Worm (Caenorhabditis elegans): ENCODE measurements around the gene F25E5.16.

F25E5.16 gene

DNA sequence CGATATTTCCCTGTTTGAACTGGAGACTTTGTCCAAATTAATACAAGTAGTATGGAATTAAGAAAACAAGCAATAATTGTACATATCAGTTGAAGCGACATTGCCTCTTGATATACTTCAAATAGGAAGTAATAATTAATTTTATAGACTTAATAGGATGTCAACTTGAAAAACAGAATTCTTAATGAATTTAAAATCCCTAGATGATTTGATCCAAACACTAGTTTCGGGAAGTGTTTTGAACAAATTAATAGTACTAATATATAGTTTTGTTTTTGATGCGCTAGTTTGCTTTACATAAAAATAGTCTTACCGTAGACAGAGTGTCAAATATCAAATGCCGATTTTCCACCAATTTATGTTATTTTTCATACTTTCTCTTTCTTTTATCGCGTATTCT lies 40.3 kb downstream of the F25E5.16 start, which contains the start of gene str-190:
TSS of gene str-190 (minus strand) at position 101 of the 400 bp plus-strand sequence.
- TF ChIP-seq F26F4.8 (GFP tag; conservative IDR thresholded peaks at IDR 0.05) (no peak), F49E8.2 (tag; optimal IDR thresholded peaks at IDR 0.05; ENCODE audit: borderline replicate concordance) (no peak), daf-16 (GFP tag; optimal IDR thresholded peaks at IDR 0.05) (no peak), daf-16 (tag; optimal IDR thresholded peaks at IDR 0.05) (no peak), F10B5.3 (tag; optimal IDR thresholded peaks at IDR 0.05) (no peak), spr-1 (tag; optimal IDR thresholded peaks at IDR 0.05) (no peak), R02D3.7 (tag; optimal IDR thresholded peaks at IDR 0.05) (no peak), lin-38 (GFP tag; IDR thresholded peaks at IDR 0.05) (no peak), dmd-9 (GFP tag; IDR thresholded peaks at IDR 0.05) (no peak), ces-1 (GFP tag; optimal IDR thresholded peaks at IDR 0.05) (no peak), nhr-10 (tag; optimal IDR thresholded peaks at IDR 0.05) (no peak), ceh-82 (tag; optimal IDR thresholded peaks at IDR 0.05) (no peak), vab-7 (GFP tag; IDR thresholded peaks at IDR 0.05) (no peak), attf-4 (tag; optimal IDR thresholded peaks at IDR 0.05) (no peak), egl-43 (GFP tag; IDR thresholded peaks at IDR 0.05) (no peak), hlh-11 (tag; optimal IDR thresholded peaks at IDR 0.05) (no peak), ctbp-1 (GFP tag; IDR thresholded peaks at IDR 0.05) (no peak), nhr-41 (GFP tag; IDR thresholded peaks at IDR 0.05) (no peak), lir-3 (tag; optimal IDR thresholded peaks at IDR 0.05) (no peak)

DNA sequence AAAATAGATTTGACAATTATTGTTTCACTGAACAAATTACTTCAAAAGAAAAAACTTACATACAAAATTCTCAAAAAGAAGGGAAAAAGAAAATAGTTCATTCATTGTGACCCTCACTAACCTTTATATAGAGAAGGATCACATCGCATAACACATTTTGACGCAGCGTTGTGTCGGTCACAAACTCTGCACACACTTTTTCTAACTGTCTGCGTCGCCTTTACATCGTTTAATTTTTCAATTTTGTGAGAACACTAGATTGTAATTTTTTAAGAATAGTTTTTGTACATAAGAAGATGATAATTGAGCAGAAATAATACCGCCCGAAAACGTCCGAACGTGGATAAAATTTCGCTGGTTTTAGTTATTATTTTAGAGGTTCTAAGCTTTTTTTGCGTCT lies 42.9 kb downstream of the F25E5.16 start, which contains the start of gene C18B10.6:
TSS of gene C18B10.6 (minus strand) at position 101 of the 400 bp plus-strand sequence.
- TF ChIP-seq snpc-4 (tag; optimal IDR thresholded peaks at IDR 0.05) (no peak), Y48G9A.11 (GFP tag; IDR thresholded peaks at IDR 0.05) (no peak), mdl-1 (tag; optimal IDR thresholded peaks at IDR 0.05) (no peak), dmd-8 (GFP tag; IDR thresholded peaks at IDR 0.05) (no peak), dve-1 (tag; optimal IDR thresholded peaks at IDR 0.05; ENCODE audit: insufficient read depth) (no peak), daf-12 (tag; optimal IDR thresholded peaks at IDR 0.05) (no peak), nhr-42 (GFP tag; IDR thresholded peaks at IDR 0.05) (no peak), dpl-1 (GFP tag; optimal IDR thresholded peaks at IDR 0.05) (no peak), hlh-30 (tag; optimal IDR thresholded peaks at IDR 0.05; ENCODE audit: insufficient read depth) (no peak), nhr-41 (GFP tag; IDR thresholded peaks at IDR 0.05) (no peak), R02D3.7 (tag; optimal IDR thresholded peaks at IDR 0.05) (no peak), aha-1 (tag) (no peak), mep-1 (tag; optimal IDR thresholded peaks at IDR 0.05) (no peak)

DNA sequence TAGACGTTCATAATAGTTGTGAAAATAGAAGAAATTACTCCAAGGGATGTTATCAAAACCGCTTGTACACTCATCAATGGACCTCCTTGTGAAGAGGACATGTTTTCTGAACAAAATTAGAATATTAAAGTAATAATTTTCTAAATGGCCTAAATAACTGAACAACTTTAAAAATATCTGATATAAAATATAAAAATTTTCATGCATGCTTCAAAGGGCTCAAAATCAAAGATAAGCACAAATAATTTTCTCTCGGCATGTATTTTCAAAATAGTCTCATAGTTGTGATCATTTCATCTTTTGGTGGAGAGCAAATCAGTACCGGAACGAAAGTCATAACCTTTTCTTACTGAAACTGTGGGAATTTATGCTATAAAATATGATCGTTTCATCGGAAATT lies 46.9 kb downstream of the F25E5.16 start, which contains the start of gene srbc-8:
TSS of gene srbc-8 (minus strand) at position 101 of the 400 bp plus-strand sequence.
- TF ChIP-seq F37D6.2 (tag; optimal IDR thresholded peaks at IDR 0.05) (no peak), tra-1 (GFP tag; IDR thresholded peaks at IDR 0.05) (no peak), ama-1 (optimal IDR thresholded peaks at IDR 0.05) (no peak), mdl-1 (tag; optimal IDR thresholded peaks at IDR 0.05) (no peak), hlh-30 (tag; optimal IDR thresholded peaks at IDR 0.05; ENCODE audit: insufficient read depth) (no peak), ceh-44 (GFP tag; IDR thresholded peaks at IDR 0.05) (no peak), lin-29 (GFP tag; IDR thresholded peaks at IDR 0.05) (no peak), egl-27 (tag; optimal IDR thresholded peaks at IDR 0.05) (no peak), attf-4 (tag; optimal IDR thresholded peaks at IDR 0.05) (no peak), ces-1 (GFP tag; optimal IDR thresholded peaks at IDR 0.05) (no peak), F10B5.3 (tag; optimal IDR thresholded peaks at IDR 0.05) (no peak), R02D3.7 (tag; optimal IDR thresholded peaks at IDR 0.05) (no peak), T26A8.4 (GFP tag; IDR thresholded peaks at IDR 0.05) (no peak)

DNA sequence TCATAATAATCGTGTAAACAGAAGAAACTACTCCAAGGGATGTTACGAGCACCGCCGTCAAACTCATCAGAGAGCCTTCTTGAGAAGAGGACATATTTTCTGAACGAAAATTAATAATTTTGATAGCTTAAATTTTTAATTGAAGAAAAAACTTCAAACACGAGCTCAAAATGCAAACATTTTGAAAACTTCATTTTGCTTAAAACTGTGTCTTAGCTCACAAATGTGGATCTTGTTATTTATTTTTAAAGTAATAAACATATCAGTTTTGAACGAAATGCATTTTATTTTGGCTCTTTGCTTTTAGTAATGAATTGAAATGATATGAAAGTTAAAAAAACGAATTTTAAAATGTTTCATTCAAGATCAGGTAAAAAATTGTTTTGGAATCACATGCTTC lies 49.4 kb downstream of the F25E5.16 start, which contains the start of gene srbc-7:
TSS of gene srbc-7 (minus strand) at position 101 of the 400 bp plus-strand sequence.
- TF ChIP-seq unc-62 (GFP tag; optimal IDR thresholded peaks at IDR 0.05 in 1 of 2) (no peak), unc-62 (tag; optimal IDR thresholded peaks at IDR 0.05) (no peak), ceh-32 (tag; optimal IDR thresholded peaks at IDR 0.05; ENCODE audit: poor library complexity) (no peak), lin-29 (GFP tag; IDR thresholded peaks at IDR 0.05) (no peak), daf-16 (GFP tag; optimal IDR thresholded peaks at IDR 0.05) (no peak), daf-16 (tag; optimal IDR thresholded peaks at IDR 0.05) (no peak), sdz-12 (GFP tag; optimal IDR thresholded peaks at IDR 0.05) (no peak), snpc-1.2 (GFP tag; IDR thresholded peaks at IDR 0.05) (no peak), ceh-82 (tag; optimal IDR thresholded peaks at IDR 0.05) (no peak)

Data from whole organism, L4 larva.